Worm (Caenorhabditis elegans): ENCODE results near the gene C27B7.9.

DNA sequence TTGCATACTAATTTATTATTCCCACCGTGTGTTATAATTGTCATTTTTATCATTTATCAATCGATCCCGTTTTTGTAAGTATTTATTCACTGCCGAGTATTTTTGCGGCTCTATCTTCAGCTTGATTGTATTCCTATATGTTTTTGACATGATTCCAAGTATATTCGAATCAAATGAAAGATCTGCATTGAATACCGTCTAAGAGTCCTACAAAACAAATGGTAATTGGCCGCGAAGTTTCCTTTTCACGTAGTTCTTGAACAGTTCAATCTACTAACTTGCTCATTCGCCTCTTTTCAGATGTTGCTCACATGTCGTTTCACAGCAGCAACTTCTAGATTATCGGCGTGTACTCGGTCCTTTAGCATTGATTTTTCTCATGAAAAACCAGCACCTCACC, 23.4 kb downstream of the C27B7.9 start, which contains the start of gene C27B7.2:
- TF ChIP-seq ref-1 (GFP tag; conservative IDR thresholded peaks at IDR 0.05) = no peak
- no peak for TF ChIP-seq flt-1 (GFP tag; IDR thresholded peaks at IDR 0.05)
- TF ChIP-seq ztf-29 (GFP tag; IDR thresholded peaks at IDR 0.05) = no peak
